Fruit fly (Drosophila melanogaster): ENCODE data around the gene RpL22.

The RpL22 gene

DNA sequence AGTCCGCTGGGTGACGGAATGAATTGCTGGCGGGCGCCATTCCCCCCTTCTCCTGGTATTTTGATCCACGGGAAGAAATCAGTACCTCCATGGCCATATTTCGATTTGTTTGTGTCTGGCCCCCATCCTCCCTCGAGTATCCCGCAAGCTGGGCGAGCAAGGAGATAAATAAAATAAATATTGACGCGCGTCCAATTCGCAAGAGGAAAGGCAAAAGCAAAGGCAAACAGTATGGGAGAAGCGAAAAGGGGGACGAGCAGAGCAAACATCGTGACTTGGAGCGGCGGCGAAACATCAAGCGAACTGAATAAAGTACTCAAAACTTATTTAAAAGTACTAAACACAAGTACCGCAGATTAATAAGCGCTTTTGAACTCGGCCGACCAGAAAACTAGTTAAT is 3.0 kb upstream of the RpL22 start (continued):
- TF ChIP-seq HHEX (GFP tag; optimal IDR thresholded peaks at IDR 0.05) (no peak), Med (GFP tag) (peak; percentile 76), CG13624 (GFP tag; optimal IDR thresholded peaks at IDR 0.05) (no peak), nom (GFP tag; optimal IDR thresholded peaks at IDR 0.05) (peak; percentile 60), bcd (GFP tag; optimal IDR thresholded peaks at IDR 0.05) (no peak), CG10979 (tag; optimal IDR thresholded peaks at IDR 0.05) (no peak), wor (GFP tag; IDR thresholded peaks at IDR 0.05) (no peak), Dbx (GFP tag; IDR thresholded peaks at IDR 0.05) (no peak), ro (GFP tag; IDR thresholded peaks at IDR 0.05) (no peak), CG8944 (GFP tag; optimal IDR thresholded peaks at IDR 0.05) (no peak), CG5245 (GFP tag; optimal IDR thresholded peaks at IDR 0.05) (no peak), CG15696 (tag; optimal IDR thresholded peaks at IDR 0.05) (peak; percentile 21), pnt (GFP tag; optimal IDR thresholded peaks at IDR 0.05) (no peak), CG11723 (GFP tag; optimal IDR thresholded peaks at IDR 0.05) (no peak), CG13287 (GFP tag; IDR thresholded peaks at IDR 0.05; ENCODE audit: partially characterized antibody) (no peak), gem (tag; optimal IDR thresholded peaks at IDR 0.05) (peak; percentile 19), CrebB (tag; optimal IDR thresholded peaks at IDR 0.05) (no peak), GATAe (GFP tag; conservative IDR thresholded peaks at IDR 0.05) (no peak), crc (GFP tag; optimal IDR thresholded peaks at IDR 0.05) (no peak), chn (GFP tag; optimal IDR thresholded peaks at IDR 0.05) (no peak), CG12299 (tag; optimal IDR thresholded peaks at IDR 0.05) (no peak), CG2678 (tag; optimal IDR thresholded peaks at IDR 0.05) (peak; percentile 13), row (GFP tag; IDR thresholded peaks at IDR 0.05) (no peak), ttk (GFP tag; IDR thresholded peaks at IDR 0.05) (no peak), D19A (tag; optimal IDR thresholded peaks at IDR 0.05) (no peak), btn (GFP tag; optimal IDR thresholded peaks at IDR 0.05) (no peak), grau (tag; optimal IDR thresholded peaks at IDR 0.05) (no peak), CG2120 (GFP tag; optimal IDR thresholded peaks at IDR 0.05) (peak; percentile 5), pho (GFP tag; optimal IDR thresholded peaks at IDR 0.05) (peak; percentile 8), otp (GFP tag; IDR thresholded peaks at IDR 0.05) (no peak), scrt (GFP tag; optimal IDR thresholded peaks at IDR 0.05) (peak; percentile 6), E2f2 (GFP tag; IDR thresholded peaks at IDR 0.05) (no peak), CG15514 (GFP tag; optimal IDR thresholded peaks at IDR 0.05) (peak; percentile 20), Spps (tag; optimal IDR thresholded peaks at IDR 0.05) (no peak), pita (GFP tag; optimal IDR thresholded peaks at IDR 0.05) (no peak), CG11696 (GFP tag; IDR thresholded peaks at IDR 0.05) (no peak), CG9817 (tag; optimal IDR thresholded peaks at IDR 0.05) (no peak), CG10565 (GFP tag; optimal IDR thresholded peaks at IDR 0.05) (no peak), CG7745 (tag; optimal IDR thresholded peaks at IDR 0.05) (no peak), knrl (GFP tag; IDR thresholded peaks at IDR 0.05; ENCODE audit: partially characterized antibody) (no peak), HmgD (GFP tag; optimal IDR thresholded peaks at IDR 0.05) (no peak), vfl (GFP tag; optimal IDR thresholded peaks at IDR 0.05) (no peak), CG33557 (GFP tag; optimal IDR thresholded peaks at IDR 0.05) (no peak), exex (tag; optimal IDR thresholded peaks at IDR 0.05) (no peak), CG9876 (GFP tag; optimal IDR thresholded peaks at IDR 0.05) (no peak), CG15479 (GFP tag; optimal IDR thresholded peaks at IDR 0.05) (no peak), Jarid2 (GFP tag; optimal IDR thresholded peaks at IDR 0.05) (no peak), wek (GFP tag; optimal IDR thresholded peaks at IDR 0.05) (peak; percentile 33), CoRest (tag; optimal IDR thresholded peaks at IDR 0.05) (no peak), caup (GFP tag; optimal IDR thresholded peaks at IDR 0.05; ENCODE audit: severe bottlenecking) (no peak), Dp (GFP tag; optimal IDR thresholded peaks at IDR 0.05) (no peak)
